Worm (Caenorhabditis elegans) whole organism, L2 larva: ENCODE results near the gene pud-4.
A peak's percentile ranks its signal among the peaks of the same experiment; 100 is the strongest.

Experiments
- C34F6.9 ChIP-seq: fragments of 150-350 bp; optimal IDR thresholded peaks from 2 replicates; lab custom pipeline; 2014; ENCODE audit warnings: missing biosample characterization, missing genetic modification characterization
- F13H6.1 ChIP-seq: sonication (generic microtip); optimal IDR thresholded peaks from 2 replicates; lab custom pipeline; 2016; ENCODE audit warnings: missing genetic modification characterization, missing compliant biosample characterization
- R02D3.7 ChIP-seq: fragments of 150-350 bp; optimal IDR thresholded peaks from 2 replicates; lab custom pipeline; 2014; ENCODE audit warnings: missing biosample characterization, missing genetic modification characterization
- ZK546.5 ChIP-seq: sonication (generic microtip); optimal IDR thresholded peaks from 2 replicates; lab custom pipeline; 2017; ENCODE audit warnings: missing biosample characterization, missing genetic modification characterization
- alr-1 ChIP-seq: fragments of 150-350 bp; optimal IDR thresholded peaks from 2 replicates; lab custom pipeline; 2014; ENCODE audit warnings: missing biosample characterization, missing genetic modification characterization
- ama-1 ChIP-seq: fragments of 150-350 bp; optimal IDR thresholded peaks from 2 replicates; lab custom pipeline; 2018; ENCODE audit warnings: inconsistent platforms
- blmp-1 ChIP-seq: sonication (generic microtip); optimal IDR thresholded peaks from 2 replicates; lab custom pipeline; 2017; ENCODE audit warnings: missing genetic modification characterization, mild to moderate bottlenecking, missing compliant biosample characterization, antibody characterized with exemption, moderate library complexity; ENCODE audit not compliant: insufficient read depth
- ceh-16 ChIP-seq: fragments of 150-350 bp; optimal IDR thresholded peaks from 2 replicates; lab custom pipeline; 2014; ENCODE audit warnings: missing biosample characterization, missing genetic modification characterization
- ceh-82 ChIP-seq: fragments of 150-350 bp; optimal IDR thresholded peaks from 2 replicates; lab custom pipeline; 2014; ENCODE audit warnings: missing biosample characterization, missing genetic modification characterization
- crh-2 ChIP-seq: sonication (generic microtip); optimal IDR thresholded peaks from 2 replicates; lab custom pipeline; 2017; ENCODE audit warnings: missing biosample characterization, missing genetic modification characterization
- dmd-4 ChIP-seq: sonication (generic microtip); optimal IDR thresholded peaks from 2 replicates; lab custom pipeline; 2017; ENCODE audit warnings: missing biosample characterization, missing genetic modification characterization
- egl-27 ChIP-seq: sonication (generic microtip); optimal IDR thresholded peaks from 3 replicates; lab custom pipeline; 2017; ENCODE audit warnings: missing biosample characterization, missing genetic modification reagents, missing genetic modification characterization
- elt-3 ChIP-seq: sonication (generic microtip); optimal IDR thresholded peaks from 2 replicates; lab custom pipeline; 2017; ENCODE audit warnings: missing biosample characterization, missing genetic modification characterization
- fos-1 ChIP-seq: fragments of 150-350 bp; optimal IDR thresholded peaks from 2 replicates; lab custom pipeline; 2014; ENCODE audit warnings: missing biosample characterization, missing genetic modification characterization
- lin-11 ChIP-seq: fragments of 150-350 bp; sonication (generic microtip); optimal IDR thresholded peaks from 2 replicates; lab custom pipeline; 2014; ENCODE audit warnings: missing biosample characterization, missing genetic modification characterization, inconsistent platforms, mixed read lengths
- lin-39 ChIP-seq: fragments of 150-350 bp; optimal IDR thresholded peaks from 2 replicates; lab custom pipeline; 2014; ENCODE audit warnings: missing biosample characterization, missing genetic modification reagents, missing genetic modification characterization
- lsy-2 ChIP-seq, 2 experiments: fragments of 150-350 bp in 1 of 2; sonication (generic microtip) in 1 of 2; optimal IDR thresholded peaks; 2 replicates each; lab custom pipeline; 2014 to 2017; ENCODE audit warnings: missing biosample characterization in 2 of 2, missing genetic modification characterization in 2 of 2
- mab-5 ChIP-seq: fragments of 150-350 bp; optimal IDR thresholded peaks from 2 replicates; lab custom pipeline; 2014; ENCODE audit warnings: missing biosample characterization, missing genetic modification characterization
- mbf-1 ChIP-seq: sonication (generic microtip); optimal IDR thresholded peaks from 2 replicates; lab custom pipeline; 2017; ENCODE audit warnings: missing biosample characterization, missing genetic modification characterization
- mdl-1 ChIP-seq, 2 experiments: fragments of 150-350 bp in 1 of 2; sonication (generic microtip) in 1 of 2; optimal IDR thresholded peaks; 2 replicates each; lab custom pipeline; 2017; ENCODE audit warnings: missing biosample characterization in 2 of 2, missing genetic modification characterization in 2 of 2
- nhr-11 ChIP-seq: fragments of 150-350 bp; optimal IDR thresholded peaks from 2 replicates; lab custom pipeline; 2014; ENCODE audit warnings: missing biosample characterization, missing genetic modification characterization
- nhr-237 ChIP-seq: fragments of 150-350 bp; optimal IDR thresholded peaks from 2 replicates; lab custom pipeline; 2014; ENCODE audit warnings: missing biosample characterization, missing genetic modification characterization
- nhr-25 ChIP-seq: fragments of 150-350 bp; sonication (generic microtip); optimal IDR thresholded peaks from 3 replicates; lab custom pipeline; 2014; ENCODE audit warnings: missing biosample characterization, missing genetic modification characterization
- nhr-77 ChIP-seq: fragments of 150-350 bp; optimal IDR thresholded peaks from 2 replicates; lab custom pipeline; 2014; ENCODE audit warnings: missing biosample characterization, missing genetic modification characterization
- peb-1 ChIP-seq: fragments of 150-350 bp; optimal IDR thresholded peaks from 2 replicates; lab custom pipeline; 2014; ENCODE audit warnings: missing biosample characterization, missing genetic modification characterization
- skn-1 ChIP-seq: sonication (generic microtip); optimal IDR thresholded peaks from 2 replicates; lab custom pipeline; 2017; ENCODE audit warnings: missing biosample characterization, missing genetic modification characterization
- sma-3 ChIP-seq: sonication (generic microtip); optimal IDR thresholded peaks from 2 replicates; lab custom pipeline; 2016; ENCODE audit warnings: missing genetic modification reagents, missing genetic modification characterization, missing compliant biosample characterization
- sma-9 ChIP-seq, 2 experiments: fragments of 150-350 bp in 1 of 2; sonication (generic microtip) in 1 of 2; optimal IDR thresholded peaks; 2 replicates each; lab custom pipeline; 2014 to 2016; ENCODE audit warnings: missing genetic modification characterization in 2 of 2, mild to moderate bottlenecking in 1 of 2, missing biosample characterization in 1 of 2, missing compliant biosample characterization in 1 of 2, missing genetic modification reagents in 1 of 2, moderate library complexity in 1 of 2
- snpc-4 ChIP-seq: fragments of 150-350 bp; optimal IDR thresholded peaks from 2 replicates; lab custom pipeline; 2014; ENCODE audit warnings: missing biosample characterization, missing genetic modification characterization
- unc-39 ChIP-seq: fragments of 150-350 bp; optimal IDR thresholded peaks from 2 replicates; lab custom pipeline; 2014; ENCODE audit warnings: missing biosample characterization, missing genetic modification characterization
- unc-55 ChIP-seq: fragments of 150-350 bp; sonication (generic microtip); optimal IDR thresholded peaks from 3 replicates; lab custom pipeline; 2014; ENCODE audit warnings: missing biosample characterization, missing genetic modification reagents, missing genetic modification characterization
- zag-1 ChIP-seq: fragments of 150-350 bp; optimal IDR thresholded peaks from 2 replicates; lab custom pipeline; 2014; ENCODE audit warnings: missing biosample characterization, missing genetic modification characterization
- ztf-1 ChIP-seq: fragments of 200-800 bp; sonication (Bioruptor generic); conservative IDR thresholded peaks from 2 replicates; pipeline ENCODE4 v1.3.6; 2022; ENCODE audit warnings: missing genetic modification characterization, missing compliant biosample characterization
- ztf-11 ChIP-seq: sonication (generic microtip); optimal IDR thresholded peaks from 2 replicates; lab custom pipeline; 2017; ENCODE audit warnings: missing biosample characterization, missing genetic modification characterization
- ztf-4 ChIP-seq: fragments of 150-350 bp; optimal IDR thresholded peaks from 2 replicates; lab custom pipeline; 2014; ENCODE audit warnings: missing biosample characterization, missing genetic modification characterization

Gene pud-4

ce11 chrV:2281499-2281898 is 45.0 kb upstream of the pud-4 start, which contains the start of gene nhr-228 (continued):
- no peak for TF ChIP-seq mbf-1
- TF ChIP-seq unc-39 (tag; lab: Kevin White, UChicago): no peak
- TF ChIP-seq nhr-11 (tag; lab: Kevin White, UChicago): no peak
- no peak for TF ChIP-seq mab-5 (tag; lab: Kevin White, UChicago)
- TF ChIP-seq ama-1: no peak
- no peak for TF ChIP-seq elt-3 (tag; lab: Kevin White, UChicago)
- TF ChIP-seq lsy-2 (tag; optimal IDR thresholded peaks at IDR 0.05; lab: Kevin White, UChicago): peak in 1 of 2 experiments; percentile 54

ce11 chrV:2285107-2285506 is 41.4 kb upstream of the pud-4 start, which contains the start of gene nhr-227:
Gene nhr-227 (plus strand): TSS chrV:2285432.
- no peak for TF ChIP-seq skn-1
- TF ChIP-seq sma-9 (GFP tag; optimal IDR thresholded peaks at IDR 0.05; lab: Kevin White, UChicago): no peak
- TF ChIP-seq sma-9 (tag; optimal IDR thresholded peaks at IDR 0.05; lab: Kevin White, UChicago): no peak
- TF ChIP-seq ztf-4 (tag; lab: Kevin White, UChicago): no peak
- no peak for TF ChIP-seq crh-2
- TF ChIP-seq lin-39 (tag; lab: Kevin White, UChicago): no peak
- no peak for TF ChIP-seq ztf-11 (tag; lab: Kevin White, UChicago)
- no peak for TF ChIP-seq mab-5 (tag; lab: Kevin White, UChicago)
- TF ChIP-seq ceh-16 (tag; lab: Kevin White, UChicago): no peak
- TF ChIP-seq peb-1 (tag; lab: Kevin White, UChicago): no peak
- no peak for TF ChIP-seq snpc-4
- TF ChIP-seq sma-3 (GFP tag; lab: Kevin White, UChicago): no peak
- TF ChIP-seq ztf-1 (GFP tag; lab: Robert Waterston, UW): no peak
- TF ChIP-seq alr-1: no peak

- TF ChIP-seq mdl-1 (tag; optimal IDR thresholded peaks at IDR 0.05; lab: Kevin White, UChicago): no peak
- peak; percentile 18 for TF ChIP-seq sma-9 (GFP tag; optimal IDR thresholded peaks at IDR 0.05; lab: Kevin White, UChicago)
- TF ChIP-seq sma-9 (tag; optimal IDR thresholded peaks at IDR 0.05; lab: Kevin White, UChicago): no peak
- TF ChIP-seq fos-1: peak; percentile 57
Measured at ce11 chrV:2290329-2290728, 36.1 kb upstream of the pud-4 start, which contains the start of gene nhr-225. Gene nhr-225 (minus strand): TSS chrV:2290474.

DNA sequence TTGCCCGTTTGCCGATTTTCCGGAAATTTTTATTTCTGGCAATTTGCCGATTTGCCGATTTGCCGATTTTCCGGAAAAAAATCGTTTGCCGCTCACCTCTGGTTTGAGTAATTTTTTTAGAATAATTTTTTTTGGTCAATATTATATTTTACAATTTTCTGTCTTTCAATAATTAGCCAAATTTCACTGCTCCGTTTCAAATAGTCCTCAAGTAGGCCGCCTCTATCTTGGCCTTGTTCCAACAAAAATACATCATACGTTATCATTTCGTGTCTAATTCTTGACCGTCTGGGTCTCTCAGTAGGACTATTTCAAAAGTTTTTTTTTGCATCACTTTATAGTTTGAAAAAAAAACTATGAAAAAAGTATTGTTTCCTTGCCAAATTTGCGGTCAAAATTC is 34.2 kb upstream of the pud-4 start, which contains the start of gene nhr-115:
Gene nhr-115 (plus strand): TSS at position 301 of the 400 bp plus-strand sequence.
- TF ChIP-seq fos-1 (peak; percentile 37), nhr-77 (tag; lab: Kevin White, UChicago) (no peak)

DNA sequence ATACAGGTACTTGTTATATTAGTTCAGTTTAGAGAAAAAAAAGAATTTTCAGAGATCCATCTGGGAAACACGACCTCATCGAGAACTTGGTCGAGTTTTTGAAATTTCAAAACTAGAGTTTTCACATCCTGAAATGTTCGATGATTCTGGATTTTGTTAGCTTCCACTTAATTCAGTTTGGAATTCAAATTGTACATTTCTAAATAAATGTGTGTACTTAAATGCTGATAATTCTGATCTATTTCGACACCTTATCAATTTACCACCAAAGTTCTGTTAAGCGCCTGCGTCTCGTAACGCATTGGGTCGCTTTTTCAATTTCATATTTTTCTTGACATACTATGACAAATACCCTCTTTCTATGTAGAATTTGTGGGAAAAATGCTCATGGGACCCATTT is 31.9 kb upstream of the pud-4 start, which contains the start of gene nhr-226:
Gene nhr-226 (plus strand): TSS at position 301 of the 400 bp plus-strand sequence.
- TF ChIP-seq peb-1 (tag; lab: Kevin White, UChicago): no peak
- TF ChIP-seq fos-1: peak; percentile 46
- TF ChIP-seq, all 48 proteins: peak for 1

DNA sequence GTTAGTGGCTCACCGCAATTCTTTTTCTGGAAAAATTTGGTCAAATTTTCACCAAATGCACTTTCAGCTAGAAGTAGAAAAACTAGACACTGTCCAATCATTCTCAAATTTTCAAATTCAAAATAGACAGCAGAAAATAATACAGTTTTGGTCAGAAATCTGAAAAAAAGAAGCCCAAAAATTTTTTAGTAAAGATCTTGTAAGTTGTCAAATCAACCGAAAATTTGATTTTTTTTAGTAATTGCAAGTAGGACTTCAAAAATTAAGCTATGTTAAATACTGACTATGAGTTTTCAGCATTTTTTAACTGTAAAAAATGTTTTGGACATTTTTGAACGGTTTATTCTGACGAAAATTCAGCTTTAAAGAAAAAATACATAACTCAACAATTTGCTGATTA is 25.6 kb upstream of the pud-4 start, which contains the start of gene Y19D10B.8:
Gene Y19D10B.8 (minus strand): TSS at position 101 of the 400 bp plus-strand sequence.
- TF ChIP-seq dmd-4 (tag; lab: Kevin White, UChicago) (no peak), lin-11 (tag; lab: Kevin White, UChicago) (no peak), crh-2 (no peak), blmp-1 (tag; lab: Kevin White, UChicago) (no peak), zag-1 (no peak), unc-55 (GFP tag; lab: Kevin White, UChicago) (no peak), R02D3.7 (tag; lab: Kevin White, UChicago) (no peak), ztf-11 (tag; lab: Kevin White, UChicago) (no peak), mab-5 (tag; lab: Kevin White, UChicago) (no peak), nhr-77 (tag; lab: Kevin White, UChicago) (no peak)

DNA sequence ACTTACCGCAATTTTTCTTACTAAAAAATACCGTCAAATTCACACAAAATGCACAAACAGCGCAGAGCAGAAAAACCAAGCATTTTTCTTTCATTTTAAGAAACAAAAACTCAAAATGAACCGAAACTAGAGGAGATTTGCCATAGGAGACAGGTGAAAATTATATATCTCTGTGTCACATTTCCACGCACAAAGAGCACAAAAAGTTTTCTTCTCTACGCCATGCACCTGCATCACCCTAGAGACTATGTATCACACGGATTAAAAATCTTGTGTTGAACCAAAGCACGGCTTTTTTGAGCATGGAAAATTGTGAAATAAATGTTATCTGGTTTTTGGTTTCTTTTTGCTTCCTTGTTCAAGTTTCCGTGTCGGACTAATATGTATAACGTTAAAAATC is 22.7 kb upstream of the pud-4 start, which contains the start of gene irld-15:
Gene irld-15 (minus strand): TSS at position 101 of the 400 bp plus-strand sequence.
- TF ChIP-seq nhr-237 (tag; lab: Kevin White, UChicago): no peak
- no peak for TF ChIP-seq F13H6.1
- no peak for TF ChIP-seq nhr-25
- no peak for TF ChIP-seq snpc-4
- no peak for TF ChIP-seq skn-1
- no peak for TF ChIP-seq egl-27 (tag; lab: Kevin White, UChicago)
- TF ChIP-seq ZK546.5 (tag; lab: Kevin White, UChicago): no peak
- TF ChIP-seq C34F6.9 (tag; lab: Kevin White, UChicago): no peak
- no peak for TF ChIP-seq ceh-82 (tag; lab: Kevin White, UChicago)
- TF ChIP-seq ama-1: no peak
- no peak for TF ChIP-seq peb-1 (tag; lab: Kevin White, UChicago)
- no peak for TF ChIP-seq ztf-11 (tag; lab: Kevin White, UChicago)
- no peak for TF ChIP-seq lin-39 (tag; lab: Kevin White, UChicago)
- no peak for TF ChIP-seq ceh-16 (tag; lab: Kevin White, UChicago)
